Worm (Caenorhabditis elegans) whole organism, early embryonic: ENCODE data around the gene col-162.
A peak's percentile ranks its signal among the peaks of the same experiment; 100 is the strongest.

Experiments used
- B0310.2 ChIP-seq: sonication (generic microtip); optimal IDR thresholded peaks from 2 replicates; lab custom pipeline; 2016; ENCODE audit warnings: mild to moderate bottlenecking, missing genetic modification characterization, missing compliant biosample characterization
- F13C5.2 ChIP-seq: sonication (generic microtip); optimal IDR thresholded peaks from 2 replicates; lab custom pipeline; 2017; ENCODE audit warnings: mild to moderate bottlenecking, missing genetic modification characterization, inconsistent platforms, missing compliant biosample characterization
- aly-1 ChIP-seq: sonication (generic microtip); optimal IDR thresholded peaks from 2 replicates; lab custom pipeline; 2016; ENCODE audit warnings: missing genetic modification characterization, missing compliant biosample characterization
- ama-1 ChIP-seq: fragments of 150-350 bp; optimal IDR thresholded peaks from 2 replicates; lab custom pipeline; 2014
- ceh-13 ChIP-seq: fragments of 200-800 bp; sonication (Bioruptor generic); optimal IDR thresholded peaks from 2 replicates; lab custom pipeline; 2018; ENCODE audit warnings: mild to moderate bottlenecking, missing genetic modification characterization, missing compliant biosample characterization
- ceh-36 ChIP-seq: sonication (generic microtip); optimal IDR thresholded peaks from 2 replicates; lab custom pipeline; 2016; ENCODE audit warnings: missing genetic modification characterization, inconsistent platforms, missing compliant biosample characterization
- ets-7 ChIP-seq: sonication (generic microtip); optimal IDR thresholded peaks from 2 replicates; lab custom pipeline; 2016; ENCODE audit warnings: missing genotype, missing genetic modification characterization, missing compliant biosample characterization
- flt-1 ChIP-seq: fragments of 200-800 bp; sonication (Bioruptor generic); IDR thresholded peaks from 2 replicates; pipeline ENCODE4 v1.3.6; 2022; ENCODE audit warnings: missing genetic modification characterization, missing compliant biosample characterization
- hmbx-1 ChIP-seq: sonication (generic microtip); optimal IDR thresholded peaks from 2 replicates; lab custom pipeline; 2016; ENCODE audit warnings: mild to moderate bottlenecking, missing genetic modification characterization, missing compliant biosample characterization
- hmg-4 ChIP-seq: fragments of 200-800 bp; sonication (Bioruptor generic); optimal IDR thresholded peaks from 2 replicates; lab custom pipeline; 2018; ENCODE audit warnings: mild to moderate bottlenecking, missing genetic modification characterization, missing compliant biosample characterization
- hnd-1 ChIP-seq: sonication (generic microtip); optimal IDR thresholded peaks from 2 replicates; lab custom pipeline; 2016; ENCODE audit warnings: missing genetic modification characterization, missing compliant biosample characterization
- pes-1 ChIP-seq: fragments of 200-800 bp; sonication (Bioruptor generic); IDR thresholded peaks from 2 replicates; pipeline ENCODE4 v1.3.6; 2022; ENCODE audit warnings: missing genetic modification reagents, missing genetic modification characterization, missing compliant biosample characterization
- scrt-1 ChIP-seq: fragments of 200-800 bp; sonication (Bioruptor generic); IDR thresholded peaks from 2 replicates; pipeline ENCODE4 v1.3.6; 2022; ENCODE audit warnings: missing genetic modification characterization, missing compliant biosample characterization
- sea-1 ChIP-seq: fragments of 200-800 bp; sonication (Bioruptor generic); conservative IDR thresholded peaks from 2 replicates; pipeline ENCODE4 v1.3.6; 2022; ENCODE audit warnings: missing genetic modification characterization, missing compliant biosample characterization
- tbx-11 ChIP-seq: fragments of 200-800 bp; sonication (Bioruptor generic); IDR thresholded peaks from 2 replicates; pipeline ENCODE4 v1.3.6; 2022; ENCODE audit warnings: missing genetic modification characterization, missing compliant biosample characterization
- tbx-37 ChIP-seq: fragments of 200-800 bp; sonication (Bioruptor generic); conservative IDR thresholded peaks from 2 replicates; pipeline ENCODE4 v1.3.6; 2022; ENCODE audit warnings: missing genetic modification reagents, missing genetic modification characterization, missing compliant biosample characterization
- tra-4 ChIP-seq: sonication (generic microtip); optimal IDR thresholded peaks from 2 replicates; lab custom pipeline; 2017; ENCODE audit warnings: missing genetic modification characterization, missing compliant biosample characterization

col-162 gene

ce11 chrV:13441661-13442060 is at the start of gene col-162:
TSS of gene col-162 (plus strand) at chrV:13441961.
- TF ChIP-seq ama-1 (lab: Kevin White, UChicago) (no peak), hmg-4 (no peak), ceh-36 (tag; lab: Kevin White, UChicago) (no peak), F13C5.2 (tag; lab: Kevin White, UChicago) (no peak), tbx-37 (GFP tag; lab: Robert Waterston, UW) (no peak), tra-4 (no peak), tbx-11 (no peak), flt-1 (no peak), hnd-1 (tag; lab: Kevin White, UChicago) (no peak), B0310.2 (tag; lab: Kevin White, UChicago) (no peak), scrt-1 (GFP tag; lab: Robert Waterston, UW) (no peak), aly-1 (tag; lab: Kevin White, UChicago) (no peak)

- 0 out of 2 replicates have a peak, but pooled peaks have one; percentile 17 for TF ChIP-seq sea-1 (GFP tag; lab: Robert Waterston, UW)
- peak; percentile 34 for TF ChIP-seq aly-1 (tag; lab: Kevin White, UChicago)
- TF ChIP-seq hmg-4: peak; percentile 72
- TF ChIP-seq scrt-1 (GFP tag; lab: Robert Waterston, UW): no peak
- TF ChIP-seq B0310.2 (tag; lab: Kevin White, UChicago): peak; percentile 13
These were observed 48.4 kb upstream of the col-162 start for ce11 chrV:13393333-13393803.

ce11 chrV:13394968-13395367 is 46.8 kb upstream of the col-162 start:
- TF ChIP-seq hnd-1 (tag; lab: Kevin White, UChicago) (no peak), pes-1 (GFP tag; lab: Robert Waterston, UW) (no peak), ceh-36 (tag; lab: Kevin White, UChicago) (no peak), ama-1 (lab: Kevin White, UChicago) (no peak), tbx-11 (no peak), aly-1 (tag; lab: Kevin White, UChicago) (no peak), hmg-4 (no peak), flt-1 (no peak), hmbx-1 (tag; lab: Kevin White, UChicago) (no peak), tra-4 (no peak), F13C5.2 (tag; lab: Kevin White, UChicago) (no peak), sea-1 (GFP tag; lab: Robert Waterston, UW) (no peak), ceh-13 (GFP tag; lab: Kevin White, UChicago) (no peak), tbx-37 (GFP tag; lab: Robert Waterston, UW) (no peak), scrt-1 (GFP tag; lab: Robert Waterston, UW) (no peak), B0310.2 (tag; lab: Kevin White, UChicago) (no peak), ets-7 (tag; lab: Kevin White, UChicago) (no peak)

- TF ChIP-seq hmg-4 (peak; percentile 95), flt-1 (peak; percentile 59; the same call in 1 of the 2 replicates), tbx-11 (0 out of 2 replicates have a peak, but pooled peaks have one; percentile 55), scrt-1 (GFP tag; lab: Robert Waterston, UW) (0 out of 2 replicates have a peak, but pooled peaks have one; percentile 45), pes-1 (GFP tag; lab: Robert Waterston, UW) (0 out of 2 replicates have a peak, but pooled peaks have one; percentile 46), aly-1 (tag; lab: Kevin White, UChicago) (peak; percentile 77), sea-1 (GFP tag; lab: Robert Waterston, UW) (peak; percentile 70; the same call in 1 of the 2 replicates), ceh-36 (tag; lab: Kevin White, UChicago) (peak; percentile 30), ets-7 (tag; lab: Kevin White, UChicago) (peak; percentile 9), hnd-1 (tag; lab: Kevin White, UChicago) (no peak), F13C5.2 (tag; lab: Kevin White, UChicago) (peak; percentile 76), ama-1 (lab: Kevin White, UChicago) (no peak), tbx-37 (GFP tag; lab: Robert Waterston, UW) (peak; percentile 28; the same call in 1 of the 2 replicates), hmbx-1 (tag; lab: Kevin White, UChicago) (no peak), ceh-13 (GFP tag; lab: Kevin White, UChicago) (no peak), B0310.2 (tag; lab: Kevin White, UChicago) (no peak)
These were observed 45.3 kb upstream of the col-162 start for ce11 chrV:13396426-13396825.

ce11 chrV:13401669-13402068 is 40.1 kb upstream of the col-162 start:
- TF ChIP-seq pes-1 (GFP tag; lab: Robert Waterston, UW) (no peak), F13C5.2 (tag; lab: Kevin White, UChicago) (no peak), hmbx-1 (tag; lab: Kevin White, UChicago) (no peak), tbx-37 (GFP tag; lab: Robert Waterston, UW) (no peak), aly-1 (tag; lab: Kevin White, UChicago) (no peak), flt-1 (no peak), ama-1 (lab: Kevin White, UChicago) (no peak), scrt-1 (GFP tag; lab: Robert Waterston, UW) (no peak), tbx-11 (no peak), ets-7 (tag; lab: Kevin White, UChicago) (no peak), hmg-4 (no peak), ceh-13 (GFP tag; lab: Kevin White, UChicago) (no peak), tra-4 (no peak), B0310.2 (tag; lab: Kevin White, UChicago) (no peak), hnd-1 (tag; lab: Kevin White, UChicago) (no peak), ceh-36 (tag; lab: Kevin White, UChicago) (no peak), sea-1 (GFP tag; lab: Robert Waterston, UW) (no peak)

ce11 chrV:13402524-13402923 is 39.2 kb upstream of the col-162 start:
- no peak for TF ChIP-seq aly-1 (tag; lab: Kevin White, UChicago)
- TF ChIP-seq tbx-37 (GFP tag; lab: Robert Waterston, UW): no peak
- no peak for TF ChIP-seq ceh-36 (tag; lab: Kevin White, UChicago)

- TF ChIP-seq aly-1 (tag; lab: Kevin White, UChicago): no peak
- no peak for TF ChIP-seq hmbx-1 (tag; lab: Kevin White, UChicago)
- no peak for TF ChIP-seq scrt-1 (GFP tag; lab: Robert Waterston, UW)
- no peak for TF ChIP-seq F13C5.2 (tag; lab: Kevin White, UChicago)
- no peak for TF ChIP-seq pes-1 (GFP tag; lab: Robert Waterston, UW)
- TF ChIP-seq flt-1: no peak
These were observed 35.7 kb upstream of the col-162 start, which contains the start of gene cutl-1 for ce11 chrV:13406032-13406431. TSS of gene cutl-1 (minus strand) at chrV:13406114.
